Fruit fly (Drosophila melanogaster): ENCODE results near the gene Mybbp1A.
"Not testable (repeated sequence)": the region's sequence is repeated elsewhere in the genome, so short reads cannot be mapped to it uniquely, and the experiment has no call there.

The Mybbp1A gene

DNA sequence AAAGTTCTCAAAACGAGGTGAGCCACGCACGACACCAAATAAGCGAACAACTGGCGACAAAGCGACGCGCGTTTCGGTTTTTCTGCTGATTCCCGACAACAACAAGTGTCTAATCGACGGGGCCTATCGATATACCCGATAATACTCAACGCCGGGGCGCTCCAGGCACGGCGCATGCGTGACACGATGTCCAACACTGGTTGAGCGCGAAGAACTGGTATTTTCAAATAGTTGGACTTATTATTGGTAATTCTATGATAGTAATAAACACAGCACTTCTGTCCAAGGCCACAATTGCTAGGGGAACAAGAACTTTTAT, 12.1 kb upstream of the Mybbp1A start:
- TF ChIP-seq insv (optimal IDR thresholded peaks at IDR 0.05), result no peak

DNA sequence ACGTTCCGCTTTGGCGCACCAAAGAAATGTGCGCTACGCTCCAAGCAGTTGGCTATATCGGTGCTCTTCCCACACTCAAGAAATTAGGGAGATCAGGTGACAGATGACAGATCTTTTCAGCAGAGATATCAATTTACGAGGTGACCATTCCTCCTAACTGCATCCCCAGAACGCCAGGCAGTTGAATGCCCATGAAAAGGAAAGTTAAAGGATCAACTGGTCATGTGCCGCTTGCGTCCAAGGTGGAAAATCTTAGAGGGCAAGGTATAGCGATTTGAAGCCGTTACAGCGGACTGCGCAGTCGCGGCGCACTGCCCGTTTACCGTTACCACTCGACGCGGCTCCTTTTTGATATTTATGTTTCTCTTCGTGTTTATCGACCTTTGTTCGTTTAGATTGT, 11.0 kb upstream of the Mybbp1A start:
- no peak for TF ChIP-seq h (optimal IDR thresholded peaks at IDR 0.05)
- no peak for TF ChIP-seq Myc (optimal IDR thresholded peaks at IDR 0.05)
- no peak for TF ChIP-seq psq (optimal IDR thresholded peaks at IDR 0.05)
- TF ChIP-seq ttk (optimal IDR thresholded peaks at IDR 0.05), result no peak
- no peak for TF ChIP-seq insv (optimal IDR thresholded peaks at IDR 0.05)
- no peak for TF ChIP-seq Sin3A (optimal IDR thresholded peaks at IDR 0.05)

DNA sequence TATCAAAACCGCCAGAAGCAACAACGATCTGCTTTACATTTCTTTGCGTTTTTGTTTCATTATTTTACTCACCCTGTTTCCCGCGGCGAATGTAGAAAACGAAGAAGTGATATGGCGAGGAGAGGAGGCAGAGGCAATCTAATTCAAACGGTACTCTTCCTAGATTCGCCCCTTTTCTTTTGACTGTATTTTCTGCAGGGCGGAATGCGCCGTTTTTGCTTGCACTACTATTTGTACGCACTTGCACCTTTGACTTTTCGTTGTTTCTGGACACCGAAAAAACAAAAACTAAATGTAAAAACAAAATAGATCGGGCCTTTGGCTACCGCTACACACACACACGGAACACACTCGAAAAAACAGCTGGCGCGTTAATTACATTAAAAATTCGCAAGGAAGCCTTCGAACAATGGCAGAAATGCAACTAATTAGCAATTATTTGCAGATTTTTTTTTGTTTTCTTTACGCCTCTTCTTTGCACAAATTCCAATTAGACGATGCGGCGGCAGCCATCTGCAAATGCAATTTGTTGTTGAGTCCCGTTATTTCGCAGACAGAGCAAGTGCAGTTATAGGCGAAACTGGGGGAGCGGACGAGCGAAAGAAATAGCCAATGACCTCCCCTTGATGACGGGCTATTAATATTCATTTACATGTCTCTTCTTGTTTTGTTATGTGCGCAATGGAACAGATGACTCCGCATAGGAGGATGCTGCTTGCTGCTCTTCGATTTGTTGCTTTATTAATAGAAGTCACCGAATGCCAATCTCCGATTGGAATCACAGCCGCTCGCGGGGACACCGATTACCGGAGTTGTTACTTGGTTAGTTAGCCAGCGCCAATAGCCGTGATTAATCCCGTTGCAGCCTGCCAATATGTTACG, 10.1 kb upstream of the Mybbp1A start:
- TF ChIP-seq ttk (optimal IDR thresholded peaks at IDR 0.05), result no peak
- no peak for TF ChIP-seq h (optimal IDR thresholded peaks at IDR 0.05)
- TF ChIP-seq Sin3A (optimal IDR thresholded peaks at IDR 0.05), result no peak
- TF ChIP-seq psq (optimal IDR thresholded peaks at IDR 0.05), result no peak
- TF ChIP-seq Myc (optimal IDR thresholded peaks at IDR 0.05), result no peak

DNA sequence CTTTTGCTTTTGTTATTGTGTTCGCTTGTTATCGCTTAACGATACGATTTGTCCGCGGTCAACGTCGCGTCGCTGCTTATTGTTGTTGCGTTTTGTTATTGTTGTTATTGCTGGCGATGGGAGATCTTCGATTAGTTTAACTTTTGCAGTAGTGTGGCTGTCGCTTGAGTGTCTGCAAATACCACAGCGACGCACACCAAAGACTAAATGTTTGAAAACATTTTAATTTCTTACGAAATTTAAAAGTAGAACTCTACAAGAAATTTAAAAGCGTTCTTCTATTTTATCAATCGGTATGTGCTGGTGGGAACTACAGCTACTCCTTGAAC, 9.5 kb upstream of the Mybbp1A start, which contains the start of gene spdi:
Gene spdi (minus strand): TSS at position 94 of the 329 bp plus-strand sequence.
- TF ChIP-seq Sin3A (optimal IDR thresholded peaks at IDR 0.05) (no peak), Myc (optimal IDR thresholded peaks at IDR 0.05) (no peak), psq (optimal IDR thresholded peaks at IDR 0.05) (no peak), ttk (optimal IDR thresholded peaks at IDR 0.05) (no peak), insv (optimal IDR thresholded peaks at IDR 0.05) (no peak), h (optimal IDR thresholded peaks at IDR 0.05) (no peak)

DNA sequence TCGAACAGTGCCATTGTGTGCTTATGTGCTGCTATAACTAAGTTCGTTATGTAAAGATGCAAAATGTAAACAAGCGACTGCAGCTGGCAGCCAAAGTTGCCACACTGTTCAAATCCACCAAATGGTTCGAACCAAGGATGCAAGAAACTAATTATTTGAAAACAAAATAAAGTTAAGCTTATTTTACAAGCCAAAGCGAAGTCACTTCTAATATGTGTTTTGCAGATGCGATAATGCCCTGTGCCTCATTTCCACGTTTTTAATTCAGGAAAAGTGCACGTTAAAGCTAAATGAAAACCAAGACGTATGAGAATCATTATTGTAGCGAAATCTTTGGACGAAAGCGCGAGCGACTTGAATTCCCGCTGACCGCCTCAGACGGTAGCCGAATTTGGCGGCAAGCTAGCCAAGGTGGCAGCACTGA, 8.4 kb upstream of the Mybbp1A start, which contains the start of the genes CG13365 and Vsp37A:
Gene CG13365 (minus strand): TSS at position 84 of the 424 bp plus-strand sequence.
Gene Vsp37A (plus strand): TSS at position 399 of the 424 bp plus-strand sequence.
- TF ChIP-seq h (optimal IDR thresholded peaks at IDR 0.05) (no peak), insv (optimal IDR thresholded peaks at IDR 0.05) (no peak), ttk (optimal IDR thresholded peaks at IDR 0.05) (no peak), Sin3A (optimal IDR thresholded peaks at IDR 0.05) (no peak), psq (optimal IDR thresholded peaks at IDR 0.05) (no peak), Myc (optimal IDR thresholded peaks at IDR 0.05) (no peak)

DNA sequence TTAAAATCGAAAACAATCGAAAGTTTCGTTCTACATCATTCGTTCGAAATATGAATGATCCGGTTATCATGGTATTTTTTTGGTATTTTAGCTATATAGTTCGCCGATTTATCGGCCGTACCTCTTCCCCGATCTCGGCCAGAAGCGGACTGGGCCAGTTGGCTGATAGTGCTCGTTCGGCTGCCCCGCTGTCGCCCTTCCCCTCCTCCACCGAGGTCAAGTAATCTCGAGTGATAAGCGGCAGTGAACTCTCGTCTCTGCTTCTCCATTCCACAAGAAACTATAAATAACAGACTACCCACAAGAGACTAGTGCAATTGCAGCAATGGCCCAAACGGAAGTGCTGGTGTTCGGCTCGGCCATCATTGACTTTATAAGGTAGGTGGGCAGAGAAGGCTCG, 6.2 kb upstream of the Mybbp1A start, which contains the start of gene CG13369:
Gene CG13369 (plus strand): TSS at position 112 of the 400 bp plus-strand sequence.
- TF ChIP-seq h (optimal IDR thresholded peaks at IDR 0.05), result no peak
- TF ChIP-seq Myc (optimal IDR thresholded peaks at IDR 0.05), result no peak
- TF ChIP-seq Sin3A (optimal IDR thresholded peaks at IDR 0.05), result no peak
- no peak for TF ChIP-seq ttk (optimal IDR thresholded peaks at IDR 0.05)
- no peak for TF ChIP-seq insv (optimal IDR thresholded peaks at IDR 0.05)
- no peak for TF ChIP-seq psq (optimal IDR thresholded peaks at IDR 0.05)

DNA sequence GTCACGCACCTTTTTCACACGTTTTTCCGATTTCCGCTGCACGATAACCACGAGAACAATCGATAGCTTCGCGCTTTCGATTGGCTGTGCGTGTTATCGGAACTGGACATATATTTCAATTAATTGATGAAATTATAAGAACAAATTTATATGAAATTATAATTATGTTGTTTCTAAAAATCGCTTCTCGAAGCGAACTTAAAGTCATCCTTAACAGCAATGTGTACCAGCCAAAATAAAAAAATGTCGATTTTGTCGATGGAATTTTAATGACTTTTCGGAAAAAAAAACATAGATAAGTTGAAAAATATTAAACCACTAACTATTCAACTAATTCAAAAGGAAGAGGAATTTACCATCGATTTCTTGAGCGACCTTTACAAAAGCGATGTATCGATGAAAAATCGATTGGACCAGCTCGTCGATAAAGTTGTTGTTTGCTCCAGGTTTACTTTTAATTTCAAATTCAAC, 4.4 kb upstream of the Mybbp1A start, which contains the start of the genes CG13364 and Hinfp:
Gene CG13364 (minus strand): TSS at position 47 of the 471 bp plus-strand sequence.
Gene Hinfp (plus strand): TSS at position 386 of the 471 bp plus-strand sequence.
- TF ChIP-seq insv (optimal IDR thresholded peaks at IDR 0.05), result no peak
- TF ChIP-seq ttk (optimal IDR thresholded peaks at IDR 0.05), result no peak
- no peak for TF ChIP-seq psq (optimal IDR thresholded peaks at IDR 0.05)
- no peak for TF ChIP-seq Myc (optimal IDR thresholded peaks at IDR 0.05)
- no peak for TF ChIP-seq h (optimal IDR thresholded peaks at IDR 0.05)
- no peak for TF ChIP-seq Sin3A (optimal IDR thresholded peaks at IDR 0.05)

DNA sequence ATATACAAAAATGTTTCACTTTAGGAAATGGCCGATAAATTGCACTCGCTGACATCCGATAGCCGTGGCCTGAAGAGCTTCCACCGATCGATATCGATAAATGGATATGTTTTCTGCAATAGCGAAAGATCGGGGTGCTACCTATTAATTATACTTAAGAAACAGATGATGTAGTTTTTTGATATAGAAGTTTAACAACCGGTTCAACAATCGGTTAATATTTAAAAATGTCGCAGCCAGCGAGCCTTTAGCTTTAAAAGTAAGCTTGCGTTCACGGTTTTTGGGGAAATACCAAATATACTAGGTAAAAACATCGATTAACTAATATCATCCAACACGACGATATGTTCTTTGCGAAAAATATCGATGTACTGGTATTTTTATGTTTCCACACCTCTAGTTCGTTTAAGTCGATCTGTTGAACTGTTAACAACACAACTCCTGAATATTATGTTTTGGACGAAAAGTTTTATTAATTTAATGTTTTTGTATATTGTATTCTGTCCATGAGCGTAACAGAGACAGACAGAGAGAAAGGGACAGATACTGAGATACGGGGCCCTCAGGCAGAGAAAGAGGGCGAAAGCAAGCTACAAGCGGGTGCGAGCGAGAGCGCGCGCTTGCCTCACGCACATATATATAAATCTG, 6.0 kb downstream of the Mybbp1A start, which contains the start of gene Dredd:
Gene Dredd (minus strand): TSS at position 51 of the 648 bp plus-strand sequence.
- TF ChIP-seq Sin3A (optimal IDR thresholded peaks at IDR 0.05), result no peak

DNA sequence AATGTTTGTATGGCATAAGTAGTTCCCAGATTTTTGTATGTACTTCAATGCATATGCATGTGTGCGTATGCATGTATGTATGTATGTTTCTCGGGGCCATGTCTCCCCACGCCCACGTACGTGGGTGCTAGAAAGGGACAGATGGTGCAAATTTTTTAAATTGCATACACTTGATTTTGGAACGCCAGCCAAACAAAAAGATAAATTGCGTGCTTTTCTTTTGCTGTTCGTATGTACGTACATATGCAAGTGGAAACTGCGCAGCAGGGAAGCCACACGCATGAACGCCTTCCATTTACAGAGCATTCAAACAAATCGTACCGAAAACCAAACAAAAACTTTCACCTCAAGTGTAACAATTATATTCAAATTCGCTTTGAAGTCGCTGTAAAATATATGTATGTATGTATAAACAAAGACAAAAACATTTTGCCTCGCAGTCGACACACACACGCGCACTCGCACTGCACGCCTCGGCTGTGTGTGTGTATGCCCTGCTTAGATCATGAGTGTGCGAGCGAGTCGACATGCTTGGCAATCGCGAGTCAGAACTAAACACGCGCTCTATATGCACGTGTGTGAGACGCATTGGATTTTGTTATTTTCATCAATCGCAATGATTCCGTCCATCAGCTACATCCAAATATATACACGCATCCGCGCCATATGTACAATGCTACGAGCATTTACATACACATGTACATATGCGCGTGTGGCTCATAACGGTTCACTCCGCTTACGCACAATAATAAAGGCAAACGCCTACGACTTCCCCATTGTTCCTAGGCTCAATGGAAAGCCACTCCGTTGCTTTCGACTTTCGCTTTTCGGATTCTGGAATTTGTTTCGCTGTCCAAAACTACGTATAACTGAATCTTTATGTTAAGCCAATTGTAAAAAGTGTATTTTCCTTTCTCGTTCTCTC, 7.3 kb downstream of the Mybbp1A start:
- TF ChIP-seq insv (optimal IDR thresholded peaks at IDR 0.05), result no peak
- no peak for TF ChIP-seq psq (optimal IDR thresholded peaks at IDR 0.05)
- TF ChIP-seq Myc (optimal IDR thresholded peaks at IDR 0.05), result no peak
- no peak for TF ChIP-seq h (optimal IDR thresholded peaks at IDR 0.05)
- TF ChIP-seq ttk (optimal IDR thresholded peaks at IDR 0.05), result no peak
- no peak for TF ChIP-seq Sin3A (optimal IDR thresholded peaks at IDR 0.05)

DNA sequence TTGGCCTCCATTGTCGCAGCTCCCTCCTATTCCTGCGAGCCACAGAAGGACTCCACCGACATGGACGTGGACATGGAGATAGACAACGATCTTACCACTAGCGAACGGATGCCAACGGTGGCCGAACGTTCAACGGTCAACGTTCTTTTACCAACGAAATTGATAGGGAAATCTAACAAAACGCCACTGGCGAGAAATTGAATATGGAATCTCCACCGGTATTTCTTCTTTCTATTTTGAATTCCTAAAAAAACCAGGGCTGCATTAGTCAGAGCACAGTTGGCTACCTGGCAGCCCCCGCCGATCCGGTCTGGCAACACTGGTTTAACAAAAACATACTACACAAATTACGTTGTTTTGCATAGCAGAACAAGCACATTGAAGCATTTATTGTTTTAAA, 14.9 kb downstream of the Mybbp1A start, which contains the start of gene CG13367:
Gene CG13367 (plus strand): TSS at position 301 of the 400 bp plus-strand sequence.
- TF ChIP-seq ttk, Myc, Sin3A (optimal IDR thresholded peaks at IDR 0.05): not testable (repeated sequence)

DNA sequence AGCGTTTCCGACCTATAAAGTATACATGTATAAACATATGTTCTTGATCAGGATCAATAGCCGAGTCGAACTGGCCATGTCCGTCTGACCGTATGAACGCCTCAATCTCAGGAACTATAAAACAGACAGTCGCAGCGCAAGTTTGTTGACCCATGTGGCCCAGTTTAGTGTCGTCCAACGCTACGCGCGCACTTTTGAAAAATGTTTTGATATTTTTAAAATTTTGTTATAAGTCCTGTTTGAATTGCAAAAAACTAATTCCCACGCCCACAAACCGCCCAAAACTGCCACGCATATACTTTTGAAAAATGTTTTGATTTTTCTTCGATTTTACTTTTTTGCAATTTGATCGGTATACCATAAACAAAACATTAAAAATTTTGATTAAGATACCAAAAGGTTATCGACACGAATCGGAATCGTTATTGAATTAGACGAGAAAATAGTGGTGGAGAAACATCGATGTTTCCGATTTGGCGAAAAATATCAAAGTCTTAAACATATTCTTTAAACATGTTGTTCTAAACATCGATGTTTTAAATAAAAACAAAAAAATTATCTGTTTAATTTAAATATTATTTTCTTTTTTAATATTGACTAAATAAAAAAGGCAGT, 16.9 kb downstream of the Mybbp1A start:
- no peak for TF ChIP-seq h (optimal IDR thresholded peaks at IDR 0.05)
- TF ChIP-seq Myc (optimal IDR thresholded peaks at IDR 0.05), result no peak
- TF ChIP-seq psq (optimal IDR thresholded peaks at IDR 0.05), result no peak
- TF ChIP-seq insv (optimal IDR thresholded peaks at IDR 0.05), result no peak
- TF ChIP-seq ttk (optimal IDR thresholded peaks at IDR 0.05), result no peak
- no peak for TF ChIP-seq Sin3A (optimal IDR thresholded peaks at IDR 0.05)
